Worm (Caenorhabditis elegans): ENCODE results near the gene F22B7.3.

F22B7.3 gene

DNA sequence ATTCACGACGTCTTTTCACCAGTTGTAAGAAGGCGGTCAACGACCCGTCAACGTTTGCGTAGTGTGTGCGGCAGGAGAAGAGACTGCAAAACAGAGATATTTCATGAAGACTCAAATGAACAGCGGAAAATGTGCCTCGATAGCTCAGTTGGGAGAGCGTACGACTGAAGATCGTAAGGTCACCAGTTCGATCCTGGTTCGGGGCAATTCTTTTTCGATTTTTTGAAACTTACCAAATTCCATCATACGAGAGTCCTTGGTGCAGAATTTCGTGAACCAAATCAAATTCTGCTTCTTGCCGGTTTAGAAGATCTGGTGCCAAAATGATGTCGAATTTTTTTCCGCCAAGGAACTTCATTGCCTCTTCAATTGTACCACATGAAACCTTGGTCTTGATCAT lies 4.2 kb downstream of the F22B7.3 start (continued):
- TF ChIP-seq mel-28 (tag; optimal IDR thresholded peaks at IDR 0.05; ENCODE audit: borderline replicate concordance) (peak; percentile 13), F33H1.4 (GFP tag; IDR thresholded peaks at IDR 0.05) (no peak), lag-1 (GFP tag; IDR thresholded peaks at IDR 0.05) (no peak), tlf-1 (GFP tag; optimal IDR thresholded peaks at IDR 0.05) (no peak), madf-6 (GFP tag; IDR thresholded peaks at IDR 0.05) (peak; percentile 40; the same call in 1 of the 2 replicates), him-1 (tag; optimal IDR thresholded peaks at IDR 0.05) (no peak), Y56A3A.18 (GFP tag; IDR thresholded peaks at IDR 0.05) (0 out of 2 replicates have a peak, but pooled peaks have one; percentile 58), dpff-1 (tag; optimal IDR thresholded peaks at IDR 0.05) (no peak), attf-6 (GFP tag; IDR thresholded peaks at IDR 0.05) (no peak), aptf-2 (GFP tag; conservative IDR thresholded peaks at IDR 0.05) (no peak), D2030.7 (GFP tag; IDR thresholded peaks at IDR 0.05) (0 out of 2 replicates have a peak, but pooled peaks have one; percentile 11), ama-1 (optimal IDR thresholded peaks at IDR 0.05) (peak; percentile 19), ama-1 (GFP tag; optimal IDR thresholded peaks at IDR 0.05) (no peak), unc-62 (GFP tag; optimal IDR thresholded peaks at IDR 0.05) (no peak), C17E4.6 (GFP tag; IDR thresholded peaks at IDR 0.05) (no peak), mes-4 (tag; optimal IDR thresholded peaks at IDR 0.05) (no peak), nfyb-1 (GFP tag; IDR thresholded peaks at IDR 0.05) (peak; percentile 48; the same call in 1 of the 2 replicates), tbx-9 (tag; optimal IDR thresholded peaks at IDR 0.05; ENCODE audit: borderline replicate concordance) (no peak), F22D6.2 (tag; optimal IDR thresholded peaks at IDR 0.05) (peak; percentile 25), egl-44 (GFP tag; IDR thresholded peaks at IDR 0.05) (peak; percentile 75), Y79H2A.3 (GFP tag; conservative IDR thresholded peaks at IDR 0.05) (no peak), efl-1 (GFP tag; optimal IDR thresholded peaks at IDR 0.05) (no peak), ztf-3 (GFP tag; optimal IDR thresholded peaks at IDR 0.05) (no peak), madf-10 (tag; optimal IDR thresholded peaks at IDR 0.05) (no peak), hlh-26 (GFP tag; conservative IDR thresholded peaks at IDR 0.05) (no peak), F23B12.7 (tag; optimal IDR thresholded peaks at IDR 0.05; ENCODE audit: insufficient read depth) (peak; percentile 62), hsf-1 (GFP tag; IDR thresholded peaks at IDR 0.05) (no peak), ekl-4 (GFP tag; IDR thresholded peaks at IDR 0.05) (no peak; the same call in 1 of the 2 replicates), unc-130 (GFP tag; optimal IDR thresholded peaks at IDR 0.05) (no peak), K11D2.4 (GFP tag; IDR thresholded peaks at IDR 0.05) (peak; percentile 52; the same call in 1 of the 2 replicates), zfh-2 (GFP tag; conservative IDR thresholded peaks at IDR 0.05) (no peak), ztf-26 (tag; optimal IDR thresholded peaks at IDR 0.05) (peak; percentile 37), B0019.2 (GFP tag; conservative IDR thresholded peaks at IDR 0.05) (no peak), attf-3 (GFP tag; conservative IDR thresholded peaks at IDR 0.05) (no peak), ets-4 (GFP tag; optimal IDR thresholded peaks at IDR 0.05) (no peak), atf-7 (tag; optimal IDR thresholded peaks at IDR 0.05) (no peak), hlh-12 (tag; optimal IDR thresholded peaks at IDR 0.05) (no peak), egl-18 (GFP tag; IDR thresholded peaks at IDR 0.05) (no peak), madf-8 (GFP tag; conservative IDR thresholded peaks at IDR 0.05) (no peak), ztf-22 (GFP tag; optimal IDR thresholded peaks at IDR 0.05) (no peak), dox-1 (GFP tag; IDR thresholded peaks at IDR 0.05) (peak; percentile 52; the same call in 1 of the 2 replicates), egrh-3 (GFP tag; IDR thresholded peaks at IDR 0.05) (peak; percentile 13; the same call in 1 of the 2 replicates), F57C9.4 (tag; optimal IDR thresholded peaks at IDR 0.05) (no peak), Y95B8A.8 (GFP tag; IDR thresholded peaks at IDR 0.05) (no peak), ceh-58 (GFP tag; IDR thresholded peaks at IDR 0.05) (no peak), lir-1 (GFP tag; conservative IDR thresholded peaks at IDR 0.05) (no peak), T07F8.4 (tag; optimal IDR thresholded peaks at IDR 0.05) (no peak), aptf-3 (GFP tag; IDR thresholded peaks at IDR 0.05) (no peak), F49E8.2 (tag; optimal IDR thresholded peaks at IDR 0.05; ENCODE audit: insufficient read depth) (no peak), sdz-38 (tag; optimal IDR thresholded peaks at IDR 0.05) (no peak)

Data from whole organism, young adult.